Fruit fly (Drosophila melanogaster): ENCODE measurements around the gene CG11986.
A peak's percentile ranks its signal among the peaks of the same experiment; 100 is the strongest.

DNA sequence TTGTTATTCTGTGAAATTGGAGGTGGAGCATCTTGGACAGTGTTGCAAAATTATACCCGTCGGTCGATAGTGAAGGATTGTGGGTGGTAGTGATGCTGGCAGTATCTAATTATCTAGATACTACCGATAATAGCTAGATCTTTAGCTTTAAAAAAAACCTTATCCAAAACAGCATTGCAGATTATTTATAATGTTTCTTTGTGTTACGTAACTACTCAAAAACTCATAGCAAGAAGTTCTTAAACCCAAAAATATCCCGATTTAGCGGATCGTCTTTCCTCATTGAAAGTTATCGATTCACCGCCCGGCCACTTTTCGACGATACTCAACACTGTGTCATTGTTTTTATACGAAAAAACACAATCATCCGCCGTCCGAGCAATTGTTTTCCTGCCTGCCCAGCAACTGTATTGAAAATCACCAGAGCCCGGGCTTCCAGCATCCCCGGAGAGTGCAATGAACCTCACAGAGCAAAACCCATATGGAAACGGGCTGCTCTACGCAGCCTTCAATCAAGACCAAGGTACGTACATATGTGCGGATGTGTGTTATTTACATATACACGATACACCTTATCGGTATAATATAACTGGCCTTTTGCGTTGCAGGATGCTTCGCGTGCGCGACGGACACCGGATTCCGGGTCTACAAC, 22.2 kb upstream of the CG11986 start, which contains the start of gene CG11975:
- TF ChIP-seq CTCF (optimal IDR thresholded peaks at IDR 0.05): peak in 1 of 2 experiments; percentile 14
- no peak for TF ChIP-seq CG8478 (optimal IDR thresholded peaks at IDR 0.05)
